Worm (Caenorhabditis elegans) whole organism, L4 larva: Measurements from ENCODE around the gene C14B9.10.

Experiments
- F10B5.3 ChIP-seq: sonication (generic microtip); optimal IDR thresholded peaks from 2 replicates; lab custom pipeline; 2016; ENCODE audit warnings: mild to moderate bottlenecking, missing genetic modification characterization, missing compliant biosample characterization
- F26F4.8 ChIP-seq: fragments of 200-800 bp; sonication (Bioruptor generic); conservative IDR thresholded peaks from 2 replicates; pipeline ENCODE4 v1.3.6; 2022; ENCODE audit warnings: missing genetic modification characterization, missing compliant biosample characterization
- F37D6.2 ChIP-seq: sonication (generic microtip); optimal IDR thresholded peaks from 2 replicates; lab custom pipeline; 2016; ENCODE audit warnings: mild to moderate bottlenecking, missing genetic modification characterization, missing compliant biosample characterization
- T20F7.1 ChIP-seq: fragments of 200-800 bp; sonication (Bioruptor generic); optimal IDR thresholded peaks from 2 replicates; lab custom pipeline; 2018; ENCODE audit warnings: mild to moderate bottlenecking, missing genetic modification characterization, missing compliant biosample characterization
- T26A8.4 ChIP-seq: fragments of 200-800 bp; sonication (Bioruptor generic); IDR thresholded peaks from 2 replicates; pipeline ENCODE4 v1.3.6; 2022; ENCODE audit warnings: missing genetic modification characterization, missing compliant biosample characterization
- ZK337.2 ChIP-seq: fragments of 200-800 bp; sonication (Bioruptor generic); IDR thresholded peaks from 2 replicates; pipeline ENCODE4 v1.3.6; 2022; ENCODE audit warnings: missing genetic modification reagents, missing genetic modification characterization, missing compliant biosample characterization
- aly-2 ChIP-seq: sonication (generic microtip); optimal IDR thresholded peaks from 2 replicates; lab custom pipeline; 2018; ENCODE audit warnings: missing biosample characterization, missing genetic modification characterization
- ama-1 ChIP-seq: fragments of 150-350 bp; optimal IDR thresholded peaks from 2 replicates; lab custom pipeline; 2014; ENCODE audit warnings: inconsistent platforms, mixed read lengths
- arid-1 ChIP-seq: fragments of 200-800 bp; sonication (Bioruptor generic); conservative IDR thresholded peaks from 2 replicates; pipeline ENCODE4 v1.3.6; 2022; ENCODE audit warnings: missing genetic modification reagents, missing genetic modification characterization, missing compliant biosample characterization
- ceh-20 ChIP-seq: fragments of 200-800 bp; sonication (Bioruptor generic); IDR thresholded peaks from 2 replicates; pipeline ENCODE4 v1.3.6; 2022; ENCODE audit warnings: missing genetic modification reagents, missing genetic modification characterization, missing compliant biosample characterization
- ces-1 ChIP-seq: fragments of 150-350 bp; sonication (generic microtip); optimal IDR thresholded peaks from 4 replicates; lab custom pipeline; 2014; ENCODE audit warnings: missing biosample characterization, missing genetic modification reagents, missing genetic modification characterization
- ctbp-1 ChIP-seq: fragments of 200-800 bp; sonication (Bioruptor generic); IDR thresholded peaks from 2 replicates; pipeline ENCODE4 v1.3.6; 2022; ENCODE audit warnings: missing genetic modification reagents, missing genetic modification characterization, missing compliant biosample characterization
- daf-12 ChIP-seq: fragments of 150-350 bp; optimal IDR thresholded peaks from 2 replicates; lab custom pipeline; 2014; ENCODE audit warnings: missing biosample characterization, missing genetic modification reagents, missing genetic modification characterization
- daf-16 ChIP-seq, 3 experiments: sonication (generic microtip); optimal IDR thresholded peaks; 2 replicates each; lab custom pipeline; 2016 to 2017; ENCODE audit warnings: missing genetic modification characterization in 3 of 3, missing genetic modification reagents in 3 of 3, mild to moderate bottlenecking in 2 of 3, missing compliant biosample characterization in 2 of 3, missing biosample characterization in 1 of 3, moderate library complexity in 1 of 3
- daf-8 ChIP-seq: fragments of 200-800 bp; sonication (Bioruptor generic); IDR thresholded peaks from 2 replicates; pipeline ENCODE4 v1.3.6; 2022; ENCODE audit warnings: missing genetic modification characterization, missing compliant biosample characterization
- dmd-9 ChIP-seq: fragments of 200-800 bp; sonication (Bioruptor generic); IDR thresholded peaks from 2 replicates; pipeline ENCODE4 v1.3.6; 2022; ENCODE audit warnings: missing genetic modification reagents, missing genetic modification characterization, missing compliant biosample characterization
- duxl-1 ChIP-seq: sonication (generic microtip); optimal IDR thresholded peaks from 2 replicates; lab custom pipeline; 2016; ENCODE audit warnings: mild to moderate bottlenecking, missing genetic modification characterization, moderate library complexity, missing compliant biosample characterization; ENCODE audit not compliant: poor library complexity
- dve-1 ChIP-seq: sonication (generic microtip); optimal IDR thresholded peaks from 2 replicates; lab custom pipeline; 2017; ENCODE audit warnings: antibody characterized with exemption, mild to moderate bottlenecking, missing genetic modification characterization, missing compliant biosample characterization; ENCODE audit not compliant: insufficient read depth
- fkh-10 ChIP-seq: fragments of 150-350 bp; optimal IDR thresholded peaks from 2 replicates; lab custom pipeline; 2014; ENCODE audit warnings: missing biosample characterization, missing genetic modification reagents, missing genetic modification characterization
- fos-1 ChIP-seq: fragments of 150-350 bp; optimal IDR thresholded peaks from 2 replicates; lab custom pipeline; 2014; ENCODE audit warnings: missing biosample characterization, missing genetic modification characterization
- hif-1 ChIP-seq, 2 experiments: sonication (generic microtip); optimal IDR thresholded peaks; 2 replicates each; lab custom pipeline; 2016 to 2017; ENCODE audit warnings: missing compliant biosample characterization in 2 of 2, missing genetic modification characterization in 2 of 2, missing genetic modification reagents in 2 of 2, missing genotype in 2 of 2, mild to moderate bottlenecking in 1 of 2
- hmg-1.1 ChIP-seq: fragments of 200-800 bp; sonication (Bioruptor generic); IDR thresholded peaks from 2 replicates; pipeline ENCODE4 v1.3.6; 2022; ENCODE audit warnings: missing genetic modification reagents, missing genetic modification characterization, missing compliant biosample characterization
- lin-1 ChIP-seq: fragments of 200-800 bp; sonication (Bioruptor generic); IDR thresholded peaks from 2 replicates; pipeline ENCODE4 v1.3.6; 2022; ENCODE audit warnings: missing genetic modification reagents, missing genetic modification characterization, missing compliant biosample characterization
- lin-13 ChIP-seq: fragments of 150-350 bp; optimal IDR thresholded peaks from 2 replicates; lab custom pipeline; 2014; ENCODE audit warnings: missing biosample characterization, missing genetic modification reagents, missing genetic modification characterization
- lin-38 ChIP-seq: fragments of 200-800 bp; sonication (Bioruptor generic); IDR thresholded peaks from 2 replicates; pipeline ENCODE4 v1.3.6; 2022; ENCODE audit warnings: missing genetic modification reagents, missing genetic modification characterization, missing compliant biosample characterization
- lir-3 ChIP-seq: sonication (generic microtip); optimal IDR thresholded peaks from 2 replicates; lab custom pipeline; 2016; ENCODE audit warnings: mild to moderate bottlenecking, missing genetic modification characterization, missing compliant biosample characterization
- lsy-2 ChIP-seq, 2 experiments: fragments of 150-350 bp in 1 of 2; sonication (generic microtip) in 1 of 2; optimal IDR thresholded peaks; 2 replicates each; lab custom pipeline; 2014 to 2017; ENCODE audit warnings: missing biosample characterization in 2 of 2, missing genetic modification characterization in 2 of 2
- madf-5 ChIP-seq, 2 experiments: fragments of 200-800 bp; sonication (Bioruptor generic); IDR thresholded peaks; 2 replicates each; pipeline ENCODE4 v1.3.6; 2022; ENCODE audit warnings: missing compliant biosample characterization in 2 of 2, missing genetic modification characterization in 2 of 2
- mep-1 ChIP-seq: fragments of 150-350 bp; sonication (generic microtip); optimal IDR thresholded peaks from 3 replicates; lab custom pipeline; 2014; ENCODE audit warnings: missing biosample characterization, missing genetic modification characterization
- mes-2 ChIP-seq: sonication (generic microtip); optimal IDR thresholded peaks from 2 replicates; lab custom pipeline; 2016; ENCODE audit warnings: missing genotype, mild to moderate bottlenecking, missing genetic modification characterization, missing compliant biosample characterization; ENCODE audit not compliant: poor library complexity, severe bottlenecking
- mxl-2 ChIP-seq: fragments of 200-800 bp; sonication (Bioruptor generic); conservative IDR thresholded peaks from 2 replicates; pipeline ENCODE4 v1.3.6; 2022; ENCODE audit warnings: missing genetic modification reagents, missing genetic modification characterization, missing compliant biosample characterization
- mxl-3 ChIP-seq: fragments of 200-800 bp; sonication (Bioruptor generic); optimal IDR thresholded peaks from 2 replicates; lab custom pipeline; 2018; ENCODE audit warnings: mild to moderate bottlenecking, missing genetic modification characterization, missing compliant biosample characterization
- nhr-102 ChIP-seq: sonication (generic microtip); optimal IDR thresholded peaks from 2 replicates; lab custom pipeline; 2016; ENCODE audit warnings: mild to moderate bottlenecking, missing genetic modification characterization, moderate library complexity, missing compliant biosample characterization
- nhr-11 ChIP-seq: fragments of 150-350 bp; optimal IDR thresholded peaks from 2 replicates; lab custom pipeline; 2014; ENCODE audit warnings: missing biosample characterization, missing genetic modification characterization
- nhr-237 ChIP-seq: sonication (generic microtip); optimal IDR thresholded peaks from 2 replicates; lab custom pipeline; 2017; ENCODE audit warnings: missing biosample characterization, missing genetic modification characterization
- nhr-28 ChIP-seq: fragments of 150-350 bp; optimal IDR thresholded peaks from 2 replicates; lab custom pipeline; 2014; ENCODE audit warnings: missing biosample characterization, missing genetic modification characterization
- nhr-42 ChIP-seq: fragments of 200-800 bp; sonication (Bioruptor generic); IDR thresholded peaks from 2 replicates; pipeline ENCODE4 v1.3.6; 2022; ENCODE audit warnings: missing genetic modification characterization, missing compliant biosample characterization
- nhr-48 ChIP-seq: sonication (generic microtip); optimal IDR thresholded peaks from 2 replicates; lab custom pipeline; 2016; ENCODE audit warnings: mild to moderate bottlenecking, missing genetic modification characterization, missing compliant biosample characterization
- nhr-77 ChIP-seq: fragments of 150-350 bp; optimal IDR thresholded peaks from 2 replicates; lab custom pipeline; 2014; ENCODE audit warnings: missing biosample characterization, missing genetic modification characterization
- pha-4 ChIP-seq, 2 experiments: fragments of 150-350 bp in 1 of 2; fragments of 200-800 bp in 1 of 2; sonication (Bioruptor generic) in 1 of 2; IDR thresholded peaks in 1 of 2; optimal IDR thresholded peaks in 1 of 2; 2 replicates each; pipeline versions ENCODE4 v1.3.6 to Lab custom; 2014 to 2022; ENCODE audit warnings: missing genetic modification characterization in 2 of 2, missing genetic modification reagents in 2 of 2, missing biosample characterization in 1 of 2, missing compliant biosample characterization in 1 of 2
- pqm-1 ChIP-seq: sonication (generic microtip); optimal IDR thresholded peaks from 2 replicates; lab custom pipeline; 2017; ENCODE audit warnings: missing biosample characterization, missing genetic modification characterization
- rbr-2 ChIP-seq: sonication (generic microtip); optimal IDR thresholded peaks from 2 replicates; lab custom pipeline; 2016; ENCODE audit warnings: missing genotype, missing genetic modification characterization, missing compliant biosample characterization
- saeg-2 ChIP-seq: fragments of 200-800 bp; sonication (Bioruptor generic); IDR thresholded peaks from 2 replicates; pipeline ENCODE4 v1.3.6; 2022; ENCODE audit warnings: missing genetic modification reagents, missing genetic modification characterization, missing compliant biosample characterization
- set-16 ChIP-seq: fragments of 200-800 bp; sonication (Bioruptor generic); IDR thresholded peaks from 2 replicates; pipeline ENCODE4 v1.3.6; 2022; ENCODE audit warnings: missing genetic modification reagents, missing genetic modification characterization, missing compliant biosample characterization
- snpc-1.2 ChIP-seq: fragments of 200-800 bp; sonication (Bioruptor generic); IDR thresholded peaks from 2 replicates; pipeline ENCODE4 v1.3.6; 2022; ENCODE audit warnings: missing genetic modification reagents, missing genetic modification characterization, missing compliant biosample characterization
- tra-1 ChIP-seq: fragments of 200-800 bp; sonication (Bioruptor generic); IDR thresholded peaks from 2 replicates; pipeline ENCODE4 v1.3.6; 2022; ENCODE audit warnings: missing genetic modification reagents, missing genetic modification characterization, missing compliant biosample characterization
- unc-39 ChIP-seq: sonication (generic microtip); optimal IDR thresholded peaks from 2 replicates; lab custom pipeline; 2017; ENCODE audit warnings: missing biosample characterization, missing genetic modification characterization
- zfp-2 ChIP-seq: sonication (generic microtip); optimal IDR thresholded peaks from 2 replicates; lab custom pipeline; 2016; ENCODE audit warnings: mild to moderate bottlenecking, missing genetic modification characterization, missing compliant biosample characterization
- zfp-3 ChIP-seq: fragments of 200-800 bp; sonication (Bioruptor generic); conservative IDR thresholded peaks from 2 replicates; pipeline ENCODE4 v1.3.6; 2022; ENCODE audit warnings: missing genetic modification reagents, missing genetic modification characterization, missing compliant biosample characterization
- ztf-11 ChIP-seq: fragments of 150-350 bp; optimal IDR thresholded peaks from 2 replicates; lab custom pipeline; 2014; ENCODE audit warnings: missing biosample characterization, missing genetic modification characterization
- ztf-7 ChIP-seq: fragments of 150-350 bp; optimal IDR thresholded peaks from 2 replicates; lab custom pipeline; 2014; ENCODE audit warnings: missing biosample characterization, missing genetic modification characterization

C14B9.10 gene

DNA sequence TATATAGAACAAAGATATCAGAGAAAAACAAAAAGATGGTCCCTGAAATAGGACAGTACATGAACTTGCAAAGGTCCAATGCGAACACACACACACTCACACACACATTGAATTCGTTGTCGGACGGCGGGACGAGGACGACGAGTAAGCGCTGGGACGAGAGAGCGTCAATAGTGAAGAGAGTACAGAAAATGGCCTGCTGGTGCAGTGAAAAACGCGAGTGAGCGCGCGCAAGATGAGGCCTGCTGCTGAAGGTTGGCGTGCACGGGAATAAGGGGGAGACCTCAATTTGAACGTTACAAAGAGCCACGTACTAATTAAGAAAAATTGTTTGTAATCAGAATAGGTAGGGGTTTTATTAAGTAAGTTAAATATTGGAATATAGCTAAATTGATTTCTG, 3.7 kb upstream of the C14B9.10 start:
- TF ChIP-seq ztf-11 (tag; lab: Kevin White, UChicago), result no peak
- no peak for TF ChIP-seq nhr-102 (tag; lab: Kevin White, UChicago)
- TF ChIP-seq daf-16 (GFP tag; optimal IDR thresholded peaks at IDR 0.05; lab: Kevin White, UChicago), result no peak
- no peak for TF ChIP-seq daf-16 (tag; optimal IDR thresholded peaks at IDR 0.05; lab: Kevin White, UChicago)
- TF ChIP-seq ceh-20, result no peak
- no peak for TF ChIP-seq pqm-1
- no peak for TF ChIP-seq daf-12 (tag; lab: Kevin White, UChicago)
- TF ChIP-seq zfp-3, result no peak
- TF ChIP-seq arid-1 (GFP tag; lab: Robert Waterston, UW), result no peak
- TF ChIP-seq pha-4 (GFP tag; IDR thresholded peaks at IDR 0.05; lab: Robert Waterston, UW), result no peak
- no peak for TF ChIP-seq pha-4 (tag; optimal IDR thresholded peaks at IDR 0.05; lab: Kevin White, UChicago)
- no peak for TF ChIP-seq unc-39 (tag; lab: Kevin White, UChicago)
- TF ChIP-seq F10B5.3 (tag; lab: Kevin White, UChicago), result no peak
- TF ChIP-seq nhr-28, result peak; percentile 46
- TF ChIP-seq nhr-77 (tag; lab: Kevin White, UChicago), result no peak
- TF ChIP-seq F26F4.8 (GFP tag; lab: Robert Waterston, UW), result no peak
- TF ChIP-seq ctbp-1 (GFP tag; lab: Robert Waterston, UW), result no peak
- TF ChIP-seq nhr-48 (tag; lab: Kevin White, UChicago), result no peak
- no peak for TF ChIP-seq nhr-42 (GFP tag; lab: Robert Waterston, UW)
- TF ChIP-seq F37D6.2 (tag; lab: Kevin White, UChicago), result no peak
- TF ChIP-seq lin-13, result no peak
- peak; percentile 13 for TF ChIP-seq rbr-2 (tag; lab: Kevin White, UChicago)
- no peak for TF ChIP-seq ces-1 (GFP tag; lab: Kevin White, UChicago)
- no peak for TF ChIP-seq hif-1 (tag; optimal IDR thresholded peaks at IDR 0.05; lab: Kevin White, UChicago)
- TF ChIP-seq zfp-2 (tag; lab: Kevin White, UChicago), result no peak
- no peak for TF ChIP-seq saeg-2 (GFP tag; lab: Robert Waterston, UW)
- no peak for TF ChIP-seq lin-38
- peak; percentile 27 for TF ChIP-seq mep-1
- TF ChIP-seq fos-1 (tag; lab: Kevin White, UChicago), result no peak
- no peak for TF ChIP-seq set-16 (GFP tag; lab: Robert Waterston, UW)
- TF ChIP-seq mxl-2, result no peak
- no peak for TF ChIP-seq snpc-1.2
- no peak for TF ChIP-seq lir-3 (tag; lab: Kevin White, UChicago)
- no peak for TF ChIP-seq T26A8.4 (GFP tag; lab: Robert Waterston, UW)
- no peak for TF ChIP-seq madf-5 (GFP tag; IDR thresholded peaks at IDR 0.05; lab: Robert Waterston, UW)
- TF ChIP-seq lsy-2 (tag; optimal IDR thresholded peaks at IDR 0.05; lab: Kevin White, UChicago), result peak in 1 of 2 experiments; percentile 36
- no peak for TF ChIP-seq ama-1
- TF ChIP-seq mxl-3 (GFP tag; lab: Kevin White, UChicago), result peak; percentile 41
- peak; percentile 12 for TF ChIP-seq mes-2 (tag; lab: Kevin White, UChicago)
- no peak for TF ChIP-seq fkh-10 (GFP tag; lab: Kevin White, UChicago)
- no peak for TF ChIP-seq daf-8
- TF ChIP-seq dmd-9, result no peak
- TF ChIP-seq lin-1, result no peak
- no peak for TF ChIP-seq nhr-11
- no peak for TF ChIP-seq duxl-1 (tag; lab: Kevin White, UChicago)
- TF ChIP-seq nhr-237 (tag; lab: Kevin White, UChicago), result no peak
- no peak for TF ChIP-seq ztf-7 (tag; lab: Kevin White, UChicago)
- TF ChIP-seq tra-1, result no peak
- TF ChIP-seq T20F7.1 (GFP tag; lab: Kevin White, UChicago), result no peak
- TF ChIP-seq hmg-1.1 (GFP tag; lab: Robert Waterston, UW), result peak; percentile 47
- TF ChIP-seq ZK337.2 (GFP tag; lab: Robert Waterston, UW), result no peak
- no peak for TF ChIP-seq dve-1 (tag; lab: Kevin White, UChicago)
- no peak for TF ChIP-seq aly-2 (tag; lab: Kevin White, UChicago)
